Worm (Caenorhabditis elegans): Measurements from ENCODE around the gene R12B2.7.

ce11 chrIII:5841676-5842075 lies 26.8 kb downstream of the R12B2.7 start:
- no peak for TF ChIP-seq B0261.1 (tag; optimal IDR thresholded peaks at IDR 0.05)
- TF ChIP-seq madf-6 (GFP tag; IDR thresholded peaks at IDR 0.05): no peak
- no peak for TF ChIP-seq lag-1 (GFP tag; IDR thresholded peaks at IDR 0.05)
- TF ChIP-seq let-607 (tag; optimal IDR thresholded peaks at IDR 0.05): no peak
- no peak for TF ChIP-seq T26A5.8 (tag; optimal IDR thresholded peaks at IDR 0.05)
- no peak for TF ChIP-seq nhr-27 (tag; optimal IDR thresholded peaks at IDR 0.05)
- TF ChIP-seq snpc-4 (GFP tag; optimal IDR thresholded peaks at IDR 0.05): no peak
- no peak for TF ChIP-seq snpc-4 (tag; optimal IDR thresholded peaks at IDR 0.05)
- no peak for TF ChIP-seq sea-2 (GFP tag; IDR thresholded peaks at IDR 0.05)

All from whole organism, young adult.